Worm (Caenorhabditis elegans) whole organism, young adult: Measurements from ENCODE around the gene irld-39.

Experiments used
- B0019.2 ChIP-seq: fragments of 200-800 bp; sonication (Bioruptor generic); conservative IDR thresholded peaks from 2 replicates; pipeline ENCODE4 v1.3.6; 2022; ENCODE audit warnings: missing genetic modification reagents, missing genetic modification characterization, missing compliant biosample characterization
- B0261.1 ChIP-seq: sonication (generic microtip); optimal IDR thresholded peaks from 2 replicates; lab custom pipeline; 2016; ENCODE audit warnings: mild to moderate bottlenecking, missing genetic modification characterization, moderate library complexity, missing compliant biosample characterization
- D2030.7 ChIP-seq: fragments of 200-800 bp; sonication (Bioruptor generic); IDR thresholded peaks from 2 replicates; pipeline ENCODE4 v1.3.6; 2022; ENCODE audit warnings: missing genetic modification reagents, missing genetic modification characterization, missing compliant biosample characterization
- K11D2.4 ChIP-seq: fragments of 200-800 bp; sonication (Bioruptor generic); IDR thresholded peaks from 2 replicates; pipeline ENCODE4 v1.3.6; 2022; ENCODE audit warnings: missing genetic modification reagents, missing genetic modification characterization, missing compliant biosample characterization
- T26A5.8 ChIP-seq: sonication (generic microtip); optimal IDR thresholded peaks from 2 replicates; lab custom pipeline; 2016; ENCODE audit warnings: missing genetic modification characterization, missing compliant biosample characterization
- Y53F4B.3 ChIP-seq: fragments of 200-800 bp; sonication (Bioruptor generic); IDR thresholded peaks from 2 replicates; pipeline ENCODE4 v1.3.6; 2022; ENCODE audit warnings: missing genetic modification reagents, missing genetic modification characterization, missing compliant biosample characterization
- Y53G8AR.9 ChIP-seq: fragments of 200-800 bp; sonication (Bioruptor generic); conservative IDR thresholded peaks from 2 replicates; pipeline ENCODE4 v1.3.6; 2022; ENCODE audit warnings: missing genetic modification reagents, missing genetic modification characterization, missing compliant biosample characterization
- Y56A3A.18 ChIP-seq: fragments of 200-800 bp; sonication (Bioruptor generic); IDR thresholded peaks from 2 replicates; pipeline ENCODE4 v1.3.6; 2022; ENCODE audit warnings: missing genetic modification reagents, missing genetic modification characterization, missing compliant biosample characterization
- Y79H2A.3 ChIP-seq: fragments of 200-800 bp; sonication (Bioruptor generic); conservative IDR thresholded peaks from 2 replicates; pipeline ENCODE4 v1.3.6; 2022; ENCODE audit warnings: missing genetic modification reagents, missing genetic modification characterization, missing compliant biosample characterization
- Y95B8A.8 ChIP-seq: fragments of 200-800 bp; sonication (Bioruptor generic); IDR thresholded peaks from 2 replicates; pipeline ENCODE4 v1.3.6; 2022; ENCODE audit warnings: missing genetic modification reagents, missing genetic modification characterization, missing compliant biosample characterization
- ZK185.1 ChIP-seq: sonication (generic microtip); optimal IDR thresholded peaks from 2 replicates; lab custom pipeline; 2016; ENCODE audit warnings: mild to moderate bottlenecking, missing genetic modification characterization, missing compliant biosample characterization; ENCODE audit not compliant: poor library complexity, severe bottlenecking
- akir-1 ChIP-seq: fragments of 200-800 bp; sonication (Bioruptor generic); optimal IDR thresholded peaks from 2 replicates; lab custom pipeline; 2018; ENCODE audit warnings: mild to moderate bottlenecking, missing genetic modification characterization, moderate library complexity, missing compliant biosample characterization
- attf-6 ChIP-seq: fragments of 200-800 bp; sonication (Bioruptor generic); IDR thresholded peaks from 2 replicates; pipeline ENCODE4 v1.3.6; 2022; ENCODE audit warnings: missing genetic modification reagents, missing genetic modification characterization, missing compliant biosample characterization
- ccch-3 ChIP-seq: fragments of 200-800 bp; sonication (Bioruptor generic); optimal IDR thresholded peaks from 2 replicates; lab custom pipeline; 2018; ENCODE audit warnings: mild to moderate bottlenecking, missing genetic modification characterization, missing compliant biosample characterization
- cebp-2 ChIP-seq: fragments of 200-800 bp; sonication (Bioruptor generic); IDR thresholded peaks from 2 replicates; pipeline ENCODE4 v1.3.6; 2022; ENCODE audit warnings: missing genetic modification characterization, missing compliant biosample characterization
- ceh-40 ChIP-seq: fragments of 200-800 bp; sonication (Bioruptor generic); IDR thresholded peaks from 2 replicates; pipeline ENCODE4 v1.3.6; 2022; ENCODE audit warnings: missing genetic modification characterization, missing compliant biosample characterization
- chd-7 ChIP-seq: sonication (generic microtip); optimal IDR thresholded peaks from 2 replicates; lab custom pipeline; 2016; ENCODE audit warnings: mild to moderate bottlenecking, missing genetic modification characterization, moderate library complexity, missing compliant biosample characterization
- him-1 ChIP-seq: sonication (generic microtip); optimal IDR thresholded peaks from 2 replicates; lab custom pipeline; 2016; ENCODE audit warnings: missing genotype, missing genetic modification reagents, missing genetic modification characterization, missing compliant biosample characterization
- hlh-12 ChIP-seq: sonication (generic microtip); optimal IDR thresholded peaks from 2 replicates; lab custom pipeline; 2016; ENCODE audit warnings: missing genetic modification characterization, missing compliant biosample characterization
- hrde-1 ChIP-seq: sonication (generic microtip); optimal IDR thresholded peaks from 2 replicates; lab custom pipeline; 2016; ENCODE audit warnings: missing genetic modification characterization, mild to moderate bottlenecking, missing compliant biosample characterization, moderate library complexity, missing genotype, missing genetic modification reagents, borderline replicate concordance
- let-526 ChIP-seq: fragments of 200-800 bp; sonication (Bioruptor generic); IDR thresholded peaks from 2 replicates; pipeline ENCODE4 v1.3.6; 2022; ENCODE audit warnings: missing genetic modification reagents, missing genetic modification characterization, missing compliant biosample characterization
- lin-54 ChIP-seq: fragments of 200-800 bp; sonication (Bioruptor generic); optimal IDR thresholded peaks from 2 replicates; lab custom pipeline; 2018; ENCODE audit warnings: mild to moderate bottlenecking, missing genetic modification characterization, missing compliant biosample characterization
- lsl-1 ChIP-seq: fragments of 200-800 bp; sonication (Bioruptor generic); optimal IDR thresholded peaks from 2 replicates; lab custom pipeline; 2018; ENCODE audit warnings: mild to moderate bottlenecking, missing genetic modification characterization, moderate library complexity, missing compliant biosample characterization
- madf-6 ChIP-seq: fragments of 200-800 bp; sonication (Bioruptor generic); IDR thresholded peaks from 2 replicates; pipeline ENCODE4 v1.3.6; 2022; ENCODE audit warnings: missing genetic modification reagents, missing genetic modification characterization, missing compliant biosample characterization
- nhr-120 ChIP-seq: fragments of 200-800 bp; sonication (Bioruptor generic); IDR thresholded peaks from 2 replicates; pipeline ENCODE4 v1.3.6; 2022; ENCODE audit warnings: missing genetic modification characterization, missing compliant biosample characterization
- nhr-179 ChIP-seq: sonication (generic microtip); optimal IDR thresholded peaks from 2 replicates; lab custom pipeline; 2016; ENCODE audit warnings: mild to moderate bottlenecking, missing genetic modification characterization, missing compliant biosample characterization
- nhr-80 ChIP-seq: sonication (generic microtip); optimal IDR thresholded peaks from 2 replicates; lab custom pipeline; 2016; ENCODE audit warnings: missing genetic modification characterization, missing compliant biosample characterization
- nhr-90 ChIP-seq: sonication (generic microtip); optimal IDR thresholded peaks from 2 replicates; lab custom pipeline; 2016; ENCODE audit warnings: missing genotype, mild to moderate bottlenecking, missing genetic modification characterization, missing compliant biosample characterization
- rcor-1 ChIP-seq: fragments of 200-800 bp; sonication (Bioruptor generic); IDR thresholded peaks from 2 replicates; pipeline ENCODE4 v1.3.6; 2022; ENCODE audit warnings: missing genetic modification reagents, missing genetic modification characterization, missing compliant biosample characterization
- rec-8 ChIP-seq, 2 experiments: sonication (generic microtip); optimal IDR thresholded peaks; 2 replicates each; lab custom pipeline; 2016; ENCODE audit warnings: mild to moderate bottlenecking in 2 of 2, missing genetic modification characterization in 2 of 2, missing genetic modification reagents in 2 of 2, missing genotype in 2 of 2, missing biosample characterization in 1 of 2, missing compliant biosample characterization in 1 of 2, moderate library complexity in 1 of 2
- snpc-4 ChIP-seq, 5 experiments: fragments of 150-350 bp in 1 of 5; sonication (generic microtip) in 4 of 5; optimal IDR thresholded peaks; 2 replicates each; lab custom pipeline; 2014 to 2018; ENCODE audit warnings: missing genetic modification characterization in 5 of 5, missing biosample characterization in 3 of 5, antibody characterized with exemption in 2 of 5, mild to moderate bottlenecking in 2 of 5, missing compliant biosample characterization in 2 of 5, missing genotype in 2 of 5, moderate library complexity in 2 of 5, missing genetic modification reagents in 1 of 5
- sptf-2 ChIP-seq: fragments of 200-800 bp; sonication (Bioruptor generic); optimal IDR thresholded peaks from 2 replicates; lab custom pipeline; 2018; ENCODE audit warnings: mild to moderate bottlenecking, missing genetic modification characterization, missing compliant biosample characterization
- tbx-9 ChIP-seq: sonication (generic microtip); optimal IDR thresholded peaks from 2 replicates; lab custom pipeline; 2016; ENCODE audit warnings: borderline replicate concordance, missing genetic modification characterization, inconsistent platforms, missing compliant biosample characterization
- unc-130 ChIP-seq: sonication (generic microtip); optimal IDR thresholded peaks from 2 replicates; lab custom pipeline; 2016; ENCODE audit warnings: missing genetic modification reagents, missing genetic modification characterization, missing compliant biosample characterization
- zfh-2 ChIP-seq: fragments of 200-800 bp; sonication (Bioruptor generic); conservative IDR thresholded peaks from 2 replicates; pipeline ENCODE4 v1.3.6; 2022; ENCODE audit warnings: missing genetic modification reagents, missing genetic modification characterization, missing compliant biosample characterization
- ztf-22 ChIP-seq: fragments of 200-800 bp; sonication (Bioruptor generic); optimal IDR thresholded peaks from 2 replicates; lab custom pipeline; 2018; ENCODE audit warnings: mild to moderate bottlenecking, missing genetic modification characterization, moderate library complexity, missing compliant biosample characterization
- ztf-25 ChIP-seq: fragments of 200-800 bp; sonication (Bioruptor generic); IDR thresholded peaks from 2 replicates; pipeline ENCODE4 v1.3.6; 2022; ENCODE audit warnings: missing genetic modification reagents, missing genetic modification characterization, missing compliant biosample characterization
- ztf-28 ChIP-seq: fragments of 200-800 bp; sonication (Bioruptor generic); IDR thresholded peaks from 2 replicates; pipeline ENCODE4 v1.3.6; 2022; ENCODE audit warnings: missing genetic modification reagents, missing genetic modification characterization, missing compliant biosample characterization
- ztf-3 ChIP-seq: fragments of 200-800 bp; sonication (Bioruptor generic); optimal IDR thresholded peaks from 2 replicates; lab custom pipeline; 2018; ENCODE audit warnings: mild to moderate bottlenecking, missing genetic modification characterization, missing compliant biosample characterization

irld-39 gene

ce11 chrIV:16230464-16230863, 2.5 kb upstream of the irld-39 start:
- no peak for TF ChIP-seq cebp-2
- TF ChIP-seq lsl-1 (GFP tag; lab: Kevin White, UChicago), result no peak
- no peak for TF ChIP-seq ztf-3
- TF ChIP-seq unc-130 (GFP tag; lab: Kevin White, UChicago), result no peak
- TF ChIP-seq nhr-80 (tag; lab: Kevin White, UChicago), result no peak
- no peak for TF ChIP-seq T26A5.8 (tag; lab: Kevin White, UChicago)
- TF ChIP-seq him-1 (tag; lab: Kevin White, UChicago), result no peak
- no peak for TF ChIP-seq ztf-28
- no peak for TF ChIP-seq madf-6 (GFP tag; lab: Robert Waterston, UW)
- TF ChIP-seq D2030.7, result no peak
- no peak for TF ChIP-seq nhr-90 (tag; lab: Kevin White, UChicago)

ce11 chrIV:16236827-16237226, 3.9 kb downstream of the irld-39 start:
- TF ChIP-seq Y95B8A.8 (no peak), ztf-25 (no peak), B0261.1 (tag; lab: Kevin White, UChicago) (no peak), snpc-4 (GFP tag; optimal IDR thresholded peaks at IDR 0.05; lab: Kevin White, UChicago) (no peak), snpc-4 (tag; optimal IDR thresholded peaks at IDR 0.05; lab: Kevin White, UChicago) (peak in 3 of 4 experiments; percentile 48 to 65 (median 58)), B0019.2 (GFP tag; lab: Robert Waterston, UW) (no peak), ztf-22 (GFP tag; lab: Kevin White, UChicago) (no peak), attf-6 (GFP tag; lab: Robert Waterston, UW) (0 out of 2 replicates have a peak, but pooled peaks have one; percentile 56), K11D2.4 (no peak)

- TF ChIP-seq hrde-1 (tag; lab: Kevin White, UChicago), result no peak
- no peak for TF ChIP-seq ZK185.1 (tag; lab: Kevin White, UChicago)
- no peak for TF ChIP-seq ceh-40 (GFP tag; lab: Robert Waterston, UW)
- no peak for TF ChIP-seq Y79H2A.3
- TF ChIP-seq chd-7 (tag; lab: Kevin White, UChicago), result no peak
- no peak for TF ChIP-seq let-526 (GFP tag; lab: Robert Waterston, UW)
- no peak for TF ChIP-seq zfh-2 (GFP tag; lab: Robert Waterston, UW)
- no peak for TF ChIP-seq rcor-1
- TF ChIP-seq nhr-179 (tag; lab: Kevin White, UChicago), result no peak
- TF ChIP-seq ztf-3, result no peak
- no peak for TF ChIP-seq akir-1 (GFP tag; lab: Kevin White, UChicago)
- TF ChIP-seq hlh-12 (tag; lab: Kevin White, UChicago), result no peak
- TF ChIP-seq Y53F4B.3 (GFP tag; lab: Robert Waterston, UW), result no peak
- no peak for TF ChIP-seq ccch-3
- no peak for TF ChIP-seq madf-6 (GFP tag; lab: Robert Waterston, UW)
Observed at ce11 chrIV:16238555-16238954, 5.6 kb downstream of the irld-39 start, which contains the start of gene srw-61. srw-61 (minus strand) TSS chrIV:16238655.

ce11 chrIV:16247131-16247530, 14.2 kb downstream of the irld-39 start, which contains the start of gene F38C2.1:
F38C2.1 (plus strand) TSS chrIV:16247431.
- TF ChIP-seq rec-8 (tag; optimal IDR thresholded peaks at IDR 0.05; lab: Kevin White, UChicago), result no peak
- no peak for TF ChIP-seq nhr-120 (GFP tag; lab: Robert Waterston, UW)
- no peak for TF ChIP-seq Y53G8AR.9 (GFP tag; lab: Robert Waterston, UW)
- TF ChIP-seq tbx-9 (tag; lab: Kevin White, UChicago), result no peak
- no peak for TF ChIP-seq sptf-2 (GFP tag; lab: Kevin White, UChicago)
- no peak for TF ChIP-seq Y56A3A.18
- no peak for TF ChIP-seq lin-54
- TF ChIP-seq nhr-80 (tag; lab: Kevin White, UChicago), result no peak
